Worm (Caenorhabditis elegans) whole organism, dauer: ENCODE data around the gene C55B6.1.

Experiments used
- unc-62 ChIP-seq: sonication (generic microtip); optimal IDR thresholded peaks from 2 replicates; lab custom pipeline; 2017; ENCODE audit warnings: missing biosample characterization, missing genetic modification reagents, missing genetic modification characterization

The C55B6.1 gene

DNA sequence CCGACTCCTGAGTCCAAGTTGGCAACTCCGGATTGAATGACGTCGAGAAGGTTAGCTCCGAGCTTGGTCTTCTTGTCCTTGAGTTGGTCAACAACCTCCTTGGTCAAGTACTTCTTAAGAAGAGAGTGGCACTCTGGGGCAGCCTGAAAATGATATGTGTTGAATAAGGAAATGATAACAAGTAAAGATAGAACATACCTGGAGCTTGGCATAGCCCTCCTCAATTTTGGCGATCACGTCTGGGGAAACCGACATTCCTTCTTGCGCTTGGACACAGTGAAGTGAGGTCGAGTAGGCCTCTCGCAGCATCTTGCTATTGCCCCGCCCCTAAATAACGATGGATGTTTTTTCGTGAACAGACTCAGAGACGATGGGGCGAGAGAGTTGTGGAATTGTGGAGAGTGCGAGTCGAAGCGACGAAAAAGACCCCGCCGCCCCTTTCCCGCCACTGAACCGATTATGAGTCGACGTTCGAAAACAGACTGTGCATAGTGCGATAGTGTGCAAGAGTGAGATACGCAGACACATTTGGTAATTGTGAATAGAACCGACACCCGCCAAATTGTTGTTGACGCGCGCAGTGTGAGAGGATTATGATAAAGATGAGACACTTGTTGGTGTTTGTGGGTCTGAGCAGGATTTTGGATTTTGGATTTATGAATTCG, 32.1 kb downstream of the C55B6.1 start:
- no peak for TF ChIP-seq unc-62

DNA sequence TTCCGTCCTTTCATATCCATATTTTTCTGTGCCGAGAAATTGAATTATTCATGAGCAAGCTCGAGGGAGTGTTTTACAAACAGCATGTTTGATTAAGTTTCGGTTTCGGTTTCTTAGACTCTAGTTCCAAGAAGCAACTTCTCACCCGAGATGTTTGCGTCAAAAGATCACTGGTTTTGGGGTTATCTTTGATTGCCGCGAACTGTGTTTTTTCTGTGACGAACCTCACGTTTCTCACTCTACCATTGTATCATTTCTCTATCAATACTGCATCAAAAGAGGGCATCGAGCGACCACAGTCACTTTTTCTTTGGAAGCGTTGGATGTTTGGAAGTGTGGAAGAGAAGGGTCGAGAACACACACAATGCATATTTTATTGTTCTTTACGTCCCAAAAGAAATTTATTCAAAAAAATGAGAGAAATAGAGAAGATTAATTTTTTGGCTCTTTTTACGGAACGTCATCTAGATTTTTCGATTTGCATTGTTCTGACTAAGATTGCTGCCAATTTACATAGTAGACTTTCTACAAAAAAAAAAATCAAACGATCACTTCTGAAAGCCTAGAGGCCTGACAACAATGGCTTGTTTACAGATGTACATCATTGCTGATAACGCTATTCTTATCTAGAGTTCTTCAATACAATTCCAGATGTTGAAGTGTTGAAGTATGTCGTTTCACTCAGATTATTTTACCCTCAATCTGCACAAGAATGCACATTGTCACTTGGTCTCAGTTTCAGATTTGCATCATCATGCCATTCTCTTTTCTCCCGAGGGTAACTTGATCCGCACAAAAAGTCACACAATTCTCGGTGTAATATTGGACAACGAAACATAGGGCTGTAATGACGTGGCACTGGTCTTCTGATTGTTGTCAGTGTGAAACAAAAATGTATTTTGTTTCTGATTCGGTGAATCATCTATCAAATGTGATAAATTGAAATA, 33.2 kb downstream of the C55B6.1 start:
- no peak for TF ChIP-seq unc-62

DNA sequence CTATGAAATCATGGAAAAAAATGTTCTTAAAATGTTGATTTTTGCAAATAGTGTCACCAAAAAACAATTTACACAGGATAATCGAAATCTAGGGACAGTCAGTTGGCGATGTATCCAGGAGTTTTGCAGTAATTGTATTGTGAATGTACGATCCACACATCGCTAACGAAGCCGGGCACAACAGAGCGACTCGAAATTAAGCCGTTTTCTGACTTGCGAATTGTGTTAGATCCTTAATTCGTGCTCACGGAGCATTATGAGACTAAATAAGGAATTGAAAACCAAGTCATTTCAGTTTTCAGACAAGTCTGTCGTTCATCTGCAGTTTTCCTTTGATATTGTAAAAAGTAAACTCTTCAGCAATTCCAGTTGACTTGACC, 33.9 kb downstream of the C55B6.1 start:
- TF ChIP-seq unc-62: no peak

DNA sequence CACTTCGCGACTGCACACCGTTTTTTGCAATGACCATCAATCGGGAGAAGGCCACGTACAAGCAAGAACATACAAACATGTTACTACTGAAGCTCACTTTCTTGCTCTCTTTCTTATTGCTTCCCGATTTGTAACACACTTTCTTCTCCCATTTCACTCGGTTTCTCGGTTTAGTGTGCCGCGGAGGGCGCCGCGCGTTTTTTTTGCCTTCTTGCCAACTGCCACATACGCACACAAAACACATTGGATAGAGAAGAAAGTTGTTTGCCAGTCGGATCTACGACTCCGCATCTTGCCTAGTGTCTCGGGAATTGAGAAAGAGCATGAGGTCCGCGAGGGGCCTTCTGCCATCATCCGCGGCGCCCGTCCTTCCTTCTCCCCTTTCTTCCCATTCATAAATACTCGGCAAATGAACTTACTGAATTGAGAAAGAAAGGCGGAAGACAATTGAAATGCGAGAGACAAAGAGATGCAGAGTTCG, 34.6 kb downstream of the C55B6.1 start:
- TF ChIP-seq unc-62: no peak

DNA sequence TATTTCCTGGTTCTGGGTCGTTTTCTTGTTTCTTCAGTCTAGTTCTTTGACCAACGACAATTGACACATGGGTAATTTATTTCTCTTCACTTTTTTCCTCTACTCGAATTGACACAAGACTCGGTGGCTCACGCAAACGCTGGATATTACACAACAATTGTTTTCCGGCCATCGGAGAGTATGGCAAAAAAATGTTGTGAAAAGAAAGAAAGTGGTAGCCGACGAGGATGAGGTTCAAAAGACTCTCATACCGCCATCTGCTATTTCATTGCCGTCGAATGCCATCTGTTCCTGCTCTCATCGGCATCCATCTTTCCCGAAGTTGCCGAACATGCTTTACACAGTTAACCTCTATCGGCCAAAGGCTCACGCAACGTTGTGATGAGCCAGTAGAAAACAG, 36.6 kb downstream of the C55B6.1 start:
- no peak for TF ChIP-seq unc-62

DNA sequence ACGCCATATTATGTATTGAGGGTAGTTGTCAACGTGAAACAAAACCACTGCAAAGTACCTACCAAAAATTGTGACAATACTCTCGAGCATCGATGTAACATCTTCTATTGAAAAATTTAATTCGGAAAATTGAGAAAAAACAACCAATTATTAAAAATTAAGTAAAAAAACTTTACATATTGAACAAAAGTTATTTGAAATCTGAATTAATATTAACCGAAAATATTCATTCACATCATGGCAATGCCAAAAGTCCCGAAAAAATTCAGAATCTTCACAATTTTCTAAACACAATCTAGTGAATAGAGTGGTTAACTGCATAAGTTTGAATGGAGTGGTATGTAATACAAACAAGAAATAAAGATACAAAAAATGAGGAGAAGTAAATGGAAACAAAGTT, 38.4 kb downstream of the C55B6.1 start, which contains the start of gene F46H5.3:
Gene F46H5.3 (minus strand): TSS at position 101 of the 400 bp plus-strand sequence.
- TF ChIP-seq unc-62: no peak

DNA sequence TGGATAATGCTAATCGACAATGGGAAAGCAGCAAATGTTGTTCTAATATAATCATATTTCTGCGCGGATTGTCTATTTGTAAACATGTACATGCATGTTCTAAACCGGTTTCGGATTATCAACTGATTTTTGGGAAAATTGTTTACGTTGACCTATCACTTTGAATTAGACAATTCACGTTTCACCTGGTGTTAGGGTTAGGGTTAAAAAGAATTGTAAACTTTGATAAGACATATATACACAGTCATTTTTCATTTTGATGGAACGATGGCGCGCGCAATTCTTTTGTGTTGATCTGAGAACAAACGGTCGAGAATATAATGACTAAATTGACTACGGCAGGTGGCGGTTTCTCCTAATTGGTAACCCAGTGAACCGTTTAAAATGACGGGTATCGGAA, 42.0 kb downstream of the C55B6.1 start:
- no peak for TF ChIP-seq unc-62

DNA sequence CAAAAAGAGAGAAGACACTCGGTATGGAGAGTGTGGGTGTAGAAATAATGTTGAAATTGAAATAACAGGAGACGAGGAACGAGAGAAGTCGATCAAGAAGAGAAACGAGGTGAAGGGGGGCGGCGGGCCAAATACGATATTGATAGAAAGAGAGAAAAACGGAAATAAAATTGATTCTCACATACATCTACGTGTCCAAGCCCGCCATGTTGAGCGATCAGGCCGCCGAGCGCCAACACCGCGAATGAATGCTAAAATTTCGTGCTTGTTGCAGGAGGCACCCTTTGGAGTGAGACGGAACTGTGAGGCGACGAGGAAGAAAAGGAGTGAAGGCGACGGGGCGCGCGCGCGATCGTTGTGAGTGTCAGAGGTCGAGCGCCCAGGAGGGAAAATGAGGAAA, 42.7 kb downstream of the C55B6.1 start, which contains the start of gene F46H5.7:
Gene F46H5.7 (minus strand): TSS at position 106 of the 400 bp plus-strand sequence.
- TF ChIP-seq unc-62: no peak

DNA sequence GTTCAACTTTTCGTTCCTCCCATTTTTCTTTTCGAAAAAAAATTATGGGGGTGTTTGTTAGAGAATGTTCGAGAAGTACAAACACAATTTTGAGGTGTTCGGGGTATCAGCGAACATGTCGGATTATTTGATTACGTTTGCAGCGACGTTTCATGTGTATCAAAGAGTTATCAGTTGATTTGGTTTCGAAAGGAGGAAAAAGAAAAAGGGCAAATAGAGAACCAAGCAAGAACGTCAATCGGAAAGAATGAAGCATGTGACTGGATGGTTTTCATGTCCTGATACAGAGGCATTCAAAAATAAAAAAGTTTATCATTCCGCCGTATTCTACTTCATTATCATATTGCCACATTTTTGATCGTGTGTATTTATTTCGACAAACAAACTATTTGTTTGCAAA, 44.6 kb downstream of the C55B6.1 start:
- TF ChIP-seq unc-62: no peak
